Worm (Caenorhabditis elegans) whole organism, L4/young adult: ENCODE results near the gene mrps-18A.
A peak's percentile ranks its signal among the peaks of the same experiment; 100 is the strongest.

Experiments used
- W03F9.2 ChIP-seq: fragments of 150-350 bp; optimal IDR thresholded peaks from 2 replicates; lab custom pipeline; 2014; ENCODE audit warnings: missing biosample characterization, missing genetic modification characterization
- dao-5 ChIP-seq: sonication (generic microtip); optimal IDR thresholded peaks from 2 replicates; lab custom pipeline; 2016; ENCODE audit warnings: missing genotype, missing genetic modification characterization, moderate library complexity, missing compliant biosample characterization
- him-1 ChIP-seq: sonication (generic microtip); optimal IDR thresholded peaks from 2 replicates; lab custom pipeline; 2016; ENCODE audit warnings: missing genotype, missing genetic modification reagents, missing genetic modification characterization, missing compliant biosample characterization

Gene mrps-18A

ce11 chrIII:8318488-8318887 is 13.2 kb downstream of the mrps-18A start, which contains the start of gene sas-4:
TSS of gene sas-4 (minus strand) at chrIII:8318588.
- TF ChIP-seq W03F9.2 = no peak
- no peak for TF ChIP-seq dao-5 (tag; lab: Kevin White, UChicago)
- TF ChIP-seq him-1 (tag; lab: Kevin White, UChicago) = no peak

- TF ChIP-seq W03F9.2 (no peak), him-1 (tag; lab: Kevin White, UChicago) (no peak), dao-5 (tag; lab: Kevin White, UChicago) (no peak)
Observed at ce11 chrIII:8312393-8312792, 19.3 kb downstream of the mrps-18A start, which contains the start of gene F10E9.2. TSS of gene F10E9.2 (plus strand) at chrIII:8312693.

ce11 chrIII:8310239-8311057 is 21.3 kb downstream of the mrps-18A start, which contains the start of gene F10E9.3:
TSS of gene F10E9.3 (plus strand) at chrIII:8311007.
- TF ChIP-seq dao-5 (tag; lab: Kevin White, UChicago) (no peak), him-1 (tag; lab: Kevin White, UChicago) (no peak), W03F9.2 (no peak)

ce11 chrIII:8308238-8308637 is 23.5 kb downstream of the mrps-18A start, which contains the start of gene F10E9.4:
TSS of gene F10E9.4 (plus strand) at chrIII:8308538.
- no peak for TF ChIP-seq him-1 (tag; lab: Kevin White, UChicago)
- no peak for TF ChIP-seq W03F9.2
- no peak for TF ChIP-seq dao-5 (tag; lab: Kevin White, UChicago)

- TF ChIP-seq him-1 (tag; lab: Kevin White, UChicago) (peak; percentile 65), dao-5 (tag; lab: Kevin White, UChicago) (no peak), W03F9.2 (peak; percentile 96)
Observed at ce11 chrIII:8307356-8307755, 24.4 kb downstream of the mrps-18A start, which contains the start of the genes F10E9.7 and F10E9.5. TSS of gene F10E9.7 (minus strand) at chrIII:8307441. TSS of gene F10E9.5 (plus strand) at chrIII:8307592.

ce11 chrIII:8305816-8306215 is 25.9 kb downstream of the mrps-18A start:
- TF ChIP-seq dao-5 (tag; lab: Kevin White, UChicago) (no peak), him-1 (tag; lab: Kevin White, UChicago) (no peak), W03F9.2 (no peak)

ce11 chrIII:8305304-8305703 is 26.4 kb downstream of the mrps-18A start:
- TF ChIP-seq W03F9.2 = no peak
- no peak for TF ChIP-seq dao-5 (tag; lab: Kevin White, UChicago)
- no peak for TF ChIP-seq him-1 (tag; lab: Kevin White, UChicago)

- TF ChIP-seq him-1 (tag; lab: Kevin White, UChicago) (no peak), dao-5 (tag; lab: Kevin White, UChicago) (no peak), W03F9.2 (no peak)
Observed at ce11 chrIII:8303440-8303839, 28.3 kb downstream of the mrps-18A start.

- TF ChIP-seq W03F9.2 (no peak), him-1 (tag; lab: Kevin White, UChicago) (no peak), dao-5 (tag; lab: Kevin White, UChicago) (no peak)
Observed at ce11 chrIII:8300860-8301396, 30.8 kb downstream of the mrps-18A start.

- TF ChIP-seq dao-5 (tag; lab: Kevin White, UChicago) = no peak
- TF ChIP-seq W03F9.2 = no peak
- TF ChIP-seq him-1 (tag; lab: Kevin White, UChicago) = no peak
Observed at ce11 chrIII:8299734-8300133, 32.0 kb downstream of the mrps-18A start.

- TF ChIP-seq him-1 (tag; lab: Kevin White, UChicago) (no peak), W03F9.2 (no peak), dao-5 (tag; lab: Kevin White, UChicago) (no peak)
Observed at ce11 chrIII:8299078-8299587, 32.6 kb downstream of the mrps-18A start.

- TF ChIP-seq W03F9.2 = no peak
Observed at ce11 chrIII:8298216-8298920, 33.4 kb downstream of the mrps-18A start.

- no peak for TF ChIP-seq dao-5 (tag; lab: Kevin White, UChicago)
- TF ChIP-seq him-1 (tag; lab: Kevin White, UChicago) = no peak
- TF ChIP-seq W03F9.2 = no peak
Observed at ce11 chrIII:8293260-8293659, 38.5 kb downstream of the mrps-18A start.
